In genomic region chr2L:8514748-8515147, dm6 we compare ENCODE assay signal across 5 fruit fly cellular contexts.
TF ChIP-seq lines count a peak whose summit lies in the region.

CG13097 (minus strand) TSS chr2L:8514868.
PIG-U (plus strand) TSS chr2L:8515096.

- peak; percentile 13 for TF ChIP-seq CTCF in whole organism, embryonic (GFP tag; optimal IDR thresholded peaks at IDR 0.05; lab: Kevin White, UChicago)

TF ChIP-seq in whole organism, adult, 20 proteins besides CTCF, POLR2A, EP300 and RAD21 (continues in another document):
- TF ChIP-seq cnc (optimal IDR thresholded peaks at IDR 0.05; lab: Kevin White, UChicago) (no peak), Mnt (GFP tag; optimal IDR thresholded peaks at IDR 0.05; lab: Kevin White, UChicago) (peak; percentile 95), CG12768 (GFP tag; optimal IDR thresholded peaks at IDR 0.05; lab: Kevin White, UChicago) (peak; percentile 83), CG33017 (tag; optimal IDR thresholded peaks at IDR 0.05; lab: Kevin White, UChicago) (peak; percentile 66), tj (GFP tag; optimal IDR thresholded peaks at IDR 0.05; lab: Kevin White, UChicago) (peak; percentile 68), Crg-1 (GFP tag; optimal IDR thresholded peaks at IDR 0.05; lab: Kevin White, UChicago) (peak; percentile 88), CG1620 (GFP tag; optimal IDR thresholded peaks at IDR 0.05; lab: Kevin White, UChicago) (peak; percentile 91), kay (GFP tag; lab: Kevin White, UChicago; ENCODE audit: borderline replicate concordance) (no peak), CG14711 (tag; optimal IDR thresholded peaks at IDR 0.05; lab: Kevin White, UChicago) (peak; percentile 81), Clk (GFP tag; optimal IDR thresholded peaks at IDR 0.05; lab: Kevin White, UChicago) (peak; percentile 62), pad (GFP tag; optimal IDR thresholded peaks at IDR 0.05; lab: Kevin White, UChicago) (peak; percentile 66), cic (GFP tag; optimal IDR thresholded peaks at IDR 0.05; lab: Kevin White, UChicago) (peak; percentile 46), Hr96 (GFP tag; optimal IDR thresholded peaks at IDR 0.05; lab: Kevin White, UChicago) (peak; percentile 87), toe (GFP tag; optimal IDR thresholded peaks at IDR 0.05; lab: Kevin White, UChicago) (peak; percentile 93), CG7101 (tag; optimal IDR thresholded peaks at IDR 0.05; lab: Kevin White, UChicago) (peak; percentile 85), bab1 (GFP tag; optimal IDR thresholded peaks at IDR 0.05; lab: Kevin White, UChicago) (peak; percentile 87), ovo (GFP tag; optimal IDR thresholded peaks at IDR 0.05; lab: Kevin White, UChicago) (peak; percentile 74), CG11617 (GFP tag; optimal IDR thresholded peaks at IDR 0.05; lab: Kevin White, UChicago) (peak; percentile 79)

TF ChIP-seq in whole organism, embryonic, 481 proteins besides CTCF, POLR2A, EP300 and RAD21 (continues in another document):
- TF ChIP-seq slou (GFP tag; optimal IDR thresholded peaks at IDR 0.05; lab: Kevin White, UChicago) (peak; percentile 85), vnd (GFP tag; IDR thresholded peaks at IDR 0.05; lab: Robert Waterston, UW; ENCODE audit: partially characterized antibody) (peak; percentile 90), NfI (GFP tag; optimal IDR thresholded peaks at IDR 0.05; lab: Kevin White, UChicago) (peak; percentile 70), trh (GFP tag; optimal IDR thresholded peaks at IDR 0.05; lab: Kevin White, UChicago) (peak; percentile 62), wor (GFP tag; IDR thresholded peaks at IDR 0.05; lab: Robert Waterston, UW) (peak; percentile 51), pnt (GFP tag; optimal IDR thresholded peaks at IDR 0.05; lab: Kevin White, UChicago) (peak; percentile 64), CG11723 (GFP tag; optimal IDR thresholded peaks at IDR 0.05; lab: Kevin White, UChicago) (no peak), CG8388 (GFP tag; optimal IDR thresholded peaks at IDR 0.05; lab: Kevin White, UChicago) (peak; percentile 70), CG18262 (tag; optimal IDR thresholded peaks at IDR 0.05; lab: Kevin White, UChicago) (peak; percentile 75), Oaz (GFP tag; IDR thresholded peaks at IDR 0.05; lab: Robert Waterston, UW) (peak; percentile 46; the same call in 1 of the 2 replicates), CG17829 (tag; optimal IDR thresholded peaks at IDR 0.05; lab: Kevin White, UChicago) (peak; percentile 90), CG18011 (GFP tag; optimal IDR thresholded peaks at IDR 0.05; lab: Kevin White, UChicago) (peak; percentile 72), croc (GFP tag; conservative IDR thresholded peaks at IDR 0.05; lab: Robert Waterston, UW) (peak; percentile 70), sqz (GFP tag; optimal IDR thresholded peaks at IDR 0.05; lab: Kevin White, UChicago) (no peak), Tbp (GFP tag; optimal IDR thresholded peaks at IDR 0.05; lab: Kevin White, UChicago) (no peak), jigr1 (GFP tag; IDR thresholded peaks at IDR 0.05; lab: Robert Waterston, UW) (no peak), da (GFP tag; optimal IDR thresholded peaks at IDR 0.05; lab: Kevin White, UChicago) (peak; percentile 39), zf30C (GFP tag; optimal IDR thresholded peaks at IDR 0.05; lab: Kevin White, UChicago) (no peak)

TF ChIP-seq in whole organism, prepupa, 60 proteins besides CTCF, POLR2A, EP300 and RAD21 (continues in another document):
- peak; percentile 53 for TF ChIP-seq fd59A (GFP tag; optimal IDR thresholded peaks at IDR 0.05; lab: Kevin White, UChicago)
- no peak for TF ChIP-seq CG1621 (tag; optimal IDR thresholded peaks at IDR 0.05; lab: Kevin White, UChicago)
- TF ChIP-seq CG6808 (GFP tag; optimal IDR thresholded peaks at IDR 0.05; lab: Kevin White, UChicago) = no peak
- peak; percentile 88 for TF ChIP-seq lz (GFP tag; optimal IDR thresholded peaks at IDR 0.05; lab: Kevin White, UChicago)
- no peak for TF ChIP-seq vri (GFP tag; optimal IDR thresholded peaks at IDR 0.05; lab: Kevin White, UChicago)
- peak; percentile 72 for TF ChIP-seq CG6792 (GFP tag; optimal IDR thresholded peaks at IDR 0.05; lab: Kevin White, UChicago)
- TF ChIP-seq Met (GFP tag; optimal IDR thresholded peaks at IDR 0.05; lab: Kevin White, UChicago) = peak; percentile 86
- no peak for TF ChIP-seq Hr38 (GFP tag; optimal IDR thresholded peaks at IDR 0.05; lab: Kevin White, UChicago)
- TF ChIP-seq cyc (GFP tag; optimal IDR thresholded peaks at IDR 0.05; lab: Kevin White, UChicago) = peak; percentile 87
- peak; percentile 71 for TF ChIP-seq Eip93F (GFP tag; optimal IDR thresholded peaks at IDR 0.05; lab: Kevin White, UChicago)
- TF ChIP-seq CG6276 (GFP tag; optimal IDR thresholded peaks at IDR 0.05; lab: Kevin White, UChicago) = no peak
- TF ChIP-seq acj6 (GFP tag; optimal IDR thresholded peaks at IDR 0.05; lab: Kevin White, UChicago) = peak; percentile 86
- TF ChIP-seq CG15336 (GFP tag; IDR thresholded peaks at IDR 0.05; lab: Robert Waterston, UW) = no peak; the same call in 1 of the 2 replicates
- peak; percentile 62 for TF ChIP-seq eg (GFP tag; IDR thresholded peaks at IDR 0.05; lab: Robert Waterston, UW)
- TF ChIP-seq net (GFP tag; optimal IDR thresholded peaks at IDR 0.05; lab: Kevin White, UChicago) = no peak
- no peak for TF ChIP-seq Sox14 (GFP tag; optimal IDR thresholded peaks at IDR 0.05; lab: Kevin White, UChicago)
- TF ChIP-seq CG9139 (GFP tag; optimal IDR thresholded peaks at IDR 0.05; lab: Kevin White, UChicago) = no peak
- no peak for TF ChIP-seq dac (GFP tag; optimal IDR thresholded peaks at IDR 0.05; lab: Kevin White, UChicago)
- no peak for TF ChIP-seq CG7368 (GFP tag; optimal IDR thresholded peaks at IDR 0.05; lab: Kevin White, UChicago)
- TF ChIP-seq Sox102F (GFP tag; optimal IDR thresholded peaks at IDR 0.05; lab: Kevin White, UChicago) = no peak

TF ChIP-seq in whole organism, pupa, 21 proteins besides CTCF, POLR2A, EP300 and RAD21:
- peak; percentile 70; the same call in 1 of the 2 replicates for TF ChIP-seq CG32121 (GFP tag; IDR thresholded peaks at IDR 0.05; lab: Robert Waterston, UW)
- no peak for TF ChIP-seq Pif1A (GFP tag; optimal IDR thresholded peaks at IDR 0.05; lab: Kevin White, UChicago)
- peak; percentile 73 for TF ChIP-seq Snoo (tag; optimal IDR thresholded peaks at IDR 0.05; lab: Kevin White, UChicago)
- TF ChIP-seq CG10348 (GFP tag; IDR thresholded peaks at IDR 0.05; lab: Robert Waterston, UW) = no peak
- TF ChIP-seq CG4496 (GFP tag; IDR thresholded peaks at IDR 0.05; lab: Robert Waterston, UW) = no peak
- TF ChIP-seq CG8159 (tag; optimal IDR thresholded peaks at IDR 0.05; lab: Kevin White, UChicago) = peak; percentile 72
- TF ChIP-seq Pif1B (GFP tag; optimal IDR thresholded peaks at IDR 0.05; lab: Kevin White, UChicago) = no peak
- no peak for TF ChIP-seq D1 (tag; optimal IDR thresholded peaks at IDR 0.05; lab: Kevin White, UChicago)
- TF ChIP-seq CG14655 (GFP tag; optimal IDR thresholded peaks at IDR 0.05; lab: Kevin White, UChicago) = no peak
- TF ChIP-seq CG13204 (GFP tag; optimal IDR thresholded peaks at IDR 0.05; lab: Kevin White, UChicago) = no peak
- no peak for TF ChIP-seq CG15710 (tag; optimal IDR thresholded peaks at IDR 0.05; lab: Kevin White, UChicago)
- no peak for TF ChIP-seq CG12605 (GFP tag; IDR thresholded peaks at IDR 0.05; lab: Robert Waterston, UW)
- no peak for TF ChIP-seq CG9948 (tag; optimal IDR thresholded peaks at IDR 0.05; lab: Kevin White, UChicago)
- TF ChIP-seq gl (tag; optimal IDR thresholded peaks at IDR 0.05; lab: Kevin White, UChicago) = no peak
- no peak for TF ChIP-seq EcR (GFP tag; optimal IDR thresholded peaks at IDR 0.05; lab: Kevin White, UChicago)
- peak; percentile 79; the same call in 2 of the 3 replicates for TF ChIP-seq fd96Ca (GFP tag; IDR thresholded peaks at IDR 0.05; lab: Robert Waterston, UW)
- TF ChIP-seq Ets98B (GFP tag; IDR thresholded peaks at IDR 0.05; lab: Robert Waterston, UW) = peak; percentile 74
- no peak for TF ChIP-seq CG34367 (tag; optimal IDR thresholded peaks at IDR 0.05; lab: Kevin White, UChicago)
- TF ChIP-seq CG17806 (tag; optimal IDR thresholded peaks at IDR 0.05; lab: Kevin White, UChicago) = peak; percentile 61
- TF ChIP-seq rn (GFP tag; IDR thresholded peaks at IDR 0.05; lab: Robert Waterston, UW) = peak; percentile 37; the same call in 1 of the 2 replicates
- TF ChIP-seq CG8301 (tag; optimal IDR thresholded peaks at IDR 0.05; lab: Kevin White, UChicago) = no peak

TF ChIP-seq in whole organism, wandering third instar larva, 38 proteins besides CTCF, POLR2A, EP300 and RAD21 (continues in another document):
- peak; percentile 79 for TF ChIP-seq CG9705 (GFP tag; optimal IDR thresholded peaks at IDR 0.05; lab: Kevin White, UChicago)
- peak; percentile 94 for TF ChIP-seq Hr83 (GFP tag; optimal IDR thresholded peaks at IDR 0.05; lab: Kevin White, UChicago; ENCODE audit: poor library complexity, severe bottlenecking)
- TF ChIP-seq pan (optimal IDR thresholded peaks at IDR 0.05; lab: Kevin White, UChicago) = no peak
- TF ChIP-seq HLH106 (tag; optimal IDR thresholded peaks at IDR 0.05; lab: Kevin White, UChicago) = peak; percentile 88
- TF ChIP-seq fru (GFP tag; optimal IDR thresholded peaks at IDR 0.05; lab: Kevin White, UChicago) = peak; percentile 86
- peak; percentile 90 for TF ChIP-seq Jra (GFP tag; optimal IDR thresholded peaks at IDR 0.05; lab: Kevin White, UChicago)
- peak; percentile 93 for TF ChIP-seq h (GFP tag; optimal IDR thresholded peaks at IDR 0.05; lab: Kevin White, UChicago)
- TF ChIP-seq OdsH (GFP tag; optimal IDR thresholded peaks at IDR 0.05; lab: Kevin White, UChicago) = peak; percentile 85
- TF ChIP-seq psq (GFP tag; optimal IDR thresholded peaks at IDR 0.05; lab: Kevin White, UChicago) = peak; percentile 80
- TF ChIP-seq sage (GFP tag; optimal IDR thresholded peaks at IDR 0.05; lab: Kevin White, UChicago) = no peak
- TF ChIP-seq brk (GFP tag; optimal IDR thresholded peaks at IDR 0.05; lab: Kevin White, UChicago) = no peak
- no peak for TF ChIP-seq CrebA (GFP tag; optimal IDR thresholded peaks at IDR 0.05; lab: Kevin White, UChicago; ENCODE audit: borderline replicate concordance)
- TF ChIP-seq lola (GFP tag; optimal IDR thresholded peaks at IDR 0.05; lab: Kevin White, UChicago) = no peak
- no peak for TF ChIP-seq Hr78 (GFP tag; optimal IDR thresholded peaks at IDR 0.05; lab: Kevin White, UChicago)
- TF ChIP-seq dmrt93B (GFP tag; optimal IDR thresholded peaks at IDR 0.05; lab: Kevin White, UChicago) = no peak
- TF ChIP-seq Dfd (GFP tag; optimal IDR thresholded peaks at IDR 0.05; lab: Kevin White, UChicago) = no peak
- peak; percentile 93 for TF ChIP-seq Hnf4 (GFP tag; optimal IDR thresholded peaks at IDR 0.05; lab: Kevin White, UChicago)
- peak; percentile 20 for TF ChIP-seq Mio (GFP tag; optimal IDR thresholded peaks at IDR 0.05; lab: Kevin White, UChicago)
- TF ChIP-seq sv (GFP tag; optimal IDR thresholded peaks at IDR 0.05; lab: Kevin White, UChicago) = peak; percentile 78
- no peak for TF ChIP-seq Dif (GFP tag; optimal IDR thresholded peaks at IDR 0.05; lab: Kevin White, UChicago; ENCODE audit: partially characterized antibody)
- no peak for TF ChIP-seq Myc (optimal IDR thresholded peaks at IDR 0.05; lab: Kevin White, UChicago)
- peak; percentile 65 to 93 for TF ChIP-seq foxo (GFP tag; optimal IDR thresholded peaks at IDR 0.05; lab: Kevin White, UChicago)
- no peak for TF ChIP-seq usp (GFP tag; optimal IDR thresholded peaks at IDR 0.05; lab: Kevin White, UChicago)
- TF ChIP-seq Sp1 (GFP tag; optimal IDR thresholded peaks at IDR 0.05; lab: Kevin White, UChicago) = no peak
